Worm (Caenorhabditis elegans): Measurements from ENCODE around the gene C13E3.1.

The C13E3.1 gene

DNA sequence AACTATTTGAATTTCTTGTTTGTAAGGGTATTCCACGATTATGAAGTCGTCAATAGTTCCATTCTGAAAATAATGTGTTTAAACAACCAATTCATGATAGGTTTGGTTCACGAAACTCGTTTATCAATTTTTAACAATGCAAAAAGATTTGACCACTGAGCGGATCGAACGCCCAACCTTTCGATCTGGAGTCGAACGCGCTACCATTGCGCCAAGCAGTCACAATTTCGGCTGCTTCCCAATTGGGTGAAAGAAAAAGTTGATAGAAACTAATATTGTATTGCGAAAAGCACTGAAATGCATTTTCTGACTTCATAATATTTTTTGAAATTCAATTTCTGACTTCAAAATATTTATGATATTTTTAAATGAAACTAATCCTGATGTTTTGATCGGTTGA is 52.1 kb downstream of the C13E3.1 start:
- TF ChIP-seq ZK185.1 (tag; optimal IDR thresholded peaks at IDR 0.05; ENCODE audit: poor library complexity, severe bottlenecking), result peak; percentile 33
- TF ChIP-seq rpc-1 (optimal IDR thresholded peaks at IDR 0.05), result peak; percentile 78
- peak; percentile 90 for TF ChIP-seq rpc-1 (tag; optimal IDR thresholded peaks at IDR 0.05)
- TF ChIP-seq somi-1 (GFP tag; optimal IDR thresholded peaks at IDR 0.05), result no peak
- TF ChIP-seq ztf-18 (tag; optimal IDR thresholded peaks at IDR 0.05), result peak; percentile 3
- peak; percentile 90 for TF ChIP-seq tbp1 (GFP tag; optimal IDR thresholded peaks at IDR 0.05)
- TF ChIP-seq hmg-1.2 (GFP tag; IDR thresholded peaks at IDR 0.05), result peak; percentile 58
- peak; percentile 9 for TF ChIP-seq mes-4 (tag; optimal IDR thresholded peaks at IDR 0.05)
- peak; percentile 61 for TF ChIP-seq die-1 (tag; optimal IDR thresholded peaks at IDR 0.05)
- TF ChIP-seq nfya-2 (GFP tag; IDR thresholded peaks at IDR 0.05), result no peak
- TF ChIP-seq D2030.7 (GFP tag; IDR thresholded peaks at IDR 0.05), result peak; percentile 49
- TF ChIP-seq F23B12.7 (tag; optimal IDR thresholded peaks at IDR 0.05; ENCODE audit: insufficient read depth), result peak; percentile 30
- TF ChIP-seq B0261.1 (tag; optimal IDR thresholded peaks at IDR 0.05), result peak; percentile 77
- no peak for TF ChIP-seq ceh-91 (GFP tag; IDR thresholded peaks at IDR 0.05)
- TF ChIP-seq snpc-4 (GFP tag; optimal IDR thresholded peaks at IDR 0.05), result no peak
- TF ChIP-seq snpc-4 (tag; optimal IDR thresholded peaks at IDR 0.05), result peak in 1 of 4 experiments; percentile 2
- TF ChIP-seq snpc-1.3 (tag; optimal IDR thresholded peaks at IDR 0.05; ENCODE audit: insufficient read depth), result peak; percentile 74
- peak; percentile 26 for TF ChIP-seq snpc-3.4 (tag; optimal IDR thresholded peaks at IDR 0.05)
- peak; percentile 50 for TF ChIP-seq nhr-90 (tag; optimal IDR thresholded peaks at IDR 0.05)
- peak; percentile 58; the same call in 1 of the 2 replicates for TF ChIP-seq pbrm-1 (GFP tag; IDR thresholded peaks at IDR 0.05)
- no peak for TF ChIP-seq ceh-100 (GFP tag; IDR thresholded peaks at IDR 0.05)
- TF ChIP-seq egl-18 (GFP tag; IDR thresholded peaks at IDR 0.05), result no peak
- TF ChIP-seq let-607 (tag; optimal IDR thresholded peaks at IDR 0.05), result no peak
- TF ChIP-seq ztf-3 (GFP tag; optimal IDR thresholded peaks at IDR 0.05), result no peak
- TF ChIP-seq hsf-1 (GFP tag; IDR thresholded peaks at IDR 0.05), result no peak

Measured in whole organism, young adult.